Fruit fly (Drosophila melanogaster) whole organism, prepupa: ENCODE results near the gene CG33939.

Experiments
- Blimp-1 ChIP-seq: fragments of 200-800 bp; sonication (Bioruptor generic); optimal IDR thresholded peaks from 3 replicates; lab custom pipeline; 2017; ENCODE audit warnings: missing biosample characterization, missing genetic modification characterization, mild to moderate bottlenecking, moderate library complexity, missing genetic modification reagents
- CG10669 ChIP-seq: fragments of 200-800 bp; sonication (Bioruptor generic); optimal IDR thresholded peaks from 3 replicates; lab custom pipeline; 2018; ENCODE audit warnings: missing biosample characterization, mild to moderate bottlenecking, missing genetic modification characterization, moderate library complexity
- CG11762 ChIP-seq: fragments of 200-800 bp; sonication (Bioruptor generic); optimal IDR thresholded peaks from 3 replicates; lab custom pipeline; 2016; ENCODE audit warnings: missing biosample characterization, missing genetic modification characterization; ENCODE audit not compliant: insufficient read depth
- CG15336 ChIP-seq: fragments of 200-800 bp; sonication (Bioruptor generic); IDR thresholded peaks from 2 replicates; pipeline ENCODE4 v1.3.6; 2022; ENCODE audit warnings: missing biosample characterization, missing genetic modification characterization
- CG1621 ChIP-seq: fragments of 200-800 bp; sonication (Bioruptor generic); optimal IDR thresholded peaks from 3 replicates; lab custom pipeline; 2018; ENCODE audit warnings: missing biosample characterization, mild to moderate bottlenecking, missing genetic modification characterization
- CG16779 ChIP-seq: fragments of 200-800 bp; sonication (Bioruptor generic); optimal IDR thresholded peaks from 3 replicates; lab custom pipeline; 2017; ENCODE audit warnings: missing biosample characterization, mild to moderate bottlenecking, missing genetic modification characterization
- CG3032 ChIP-seq: fragments of 200-800 bp; optimal IDR thresholded peaks from 2 replicates; lab custom pipeline; 2019; ENCODE audit warnings: missing biosample characterization, mild to moderate bottlenecking, missing genetic modification characterization, moderate library complexity
- CG31627 ChIP-seq: fragments of 200-800 bp; sonication (Bioruptor generic); optimal IDR thresholded peaks from 3 replicates; lab custom pipeline; 2016; ENCODE audit warnings: missing biosample characterization, missing genetic modification characterization
- CG32006 ChIP-seq: fragments of 200-800 bp; sonication (Bioruptor generic); optimal IDR thresholded peaks from 3 replicates; lab custom pipeline; 2017; ENCODE audit warnings: missing biosample characterization, mild to moderate bottlenecking, missing genetic modification characterization
- CG34406 ChIP-seq: fragments of 200-800 bp; sonication (Bioruptor generic); optimal IDR thresholded peaks from 3 replicates; lab custom pipeline; 2016; ENCODE audit warnings: missing biosample characterization, missing genetic modification characterization
- CG3919 ChIP-seq: fragments of 200-800 bp; sonication (Bioruptor generic); optimal IDR thresholded peaks from 3 replicates; lab custom pipeline; 2016; ENCODE audit warnings: missing biosample characterization, missing genetic modification characterization
- CG4318 ChIP-seq: fragments of 200-800 bp; sonication (Bioruptor generic); optimal IDR thresholded peaks from 3 replicates; lab custom pipeline; 2017; ENCODE audit warnings: missing biosample characterization, mild to moderate bottlenecking, missing genetic modification characterization
- CG6163 ChIP-seq: fragments of 200-800 bp; sonication (Bioruptor generic); IDR thresholded peaks from 3 replicates; pipeline ENCODE4 v1.3.6; 2022; ENCODE audit warnings: missing biosample characterization, missing genetic modification characterization
- CG6808 ChIP-seq: fragments of 200-800 bp; sonication (Bioruptor generic); optimal IDR thresholded peaks from 3 replicates; lab custom pipeline; 2017; ENCODE audit warnings: missing biosample characterization, missing genetic modification characterization, mild to moderate bottlenecking, moderate library complexity, missing genetic modification reagents
- CG6854 ChIP-seq: fragments of 200-800 bp; sonication (Bioruptor generic); optimal IDR thresholded peaks from 2 replicates; lab custom pipeline; 2017; ENCODE audit warnings: missing biosample characterization, mild to moderate bottlenecking, missing genetic modification characterization
- CG7368 ChIP-seq: fragments of 200-800 bp; sonication (Bioruptor generic); optimal IDR thresholded peaks from 3 replicates; lab custom pipeline; 2016; ENCODE audit warnings: missing biosample characterization, missing genetic modification characterization
- CG8119 ChIP-seq: fragments of 200-800 bp; sonication (Bioruptor generic); IDR thresholded peaks from 3 replicates; pipeline ENCODE4 v1.3.6; 2022; ENCODE audit warnings: missing biosample characterization, missing genetic modification characterization
- CG8632 ChIP-seq: fragments of 200-800 bp; sonication (Bioruptor generic); optimal IDR thresholded peaks from 3 replicates; lab custom pipeline; 2016; ENCODE audit warnings: missing biosample characterization, missing genetic modification characterization
- Eip78C ChIP-seq: fragments of 200-800 bp; sonication (Bioruptor generic); peaks from one replicate; lab custom pipeline; 2016; ENCODE audit warnings: missing biosample characterization, missing genetic modification characterization
- Eip93F ChIP-seq: fragments of 200-800 bp; sonication (Bioruptor generic); optimal IDR thresholded peaks from 2 replicates; lab custom pipeline; 2016; ENCODE audit warnings: missing biosample characterization, mild to moderate bottlenecking, missing genetic modification characterization
- Ets21C ChIP-seq: fragments of 200-800 bp; sonication (Bioruptor generic); optimal IDR thresholded peaks from 3 replicates; lab custom pipeline; 2016; ENCODE audit warnings: missing biosample characterization, missing genetic modification characterization
- Hr39 ChIP-seq: fragments of 200-800 bp; sonication (Bioruptor generic); optimal IDR thresholded peaks from 2 replicates; lab custom pipeline; 2016; ENCODE audit warnings: missing biosample characterization, missing genetic modification characterization
- Lpt ChIP-seq: fragments of 200-800 bp; sonication (Bioruptor generic); optimal IDR thresholded peaks from 3 replicates; lab custom pipeline; 2016; ENCODE audit warnings: missing biosample characterization, missing genetic modification characterization
- Met ChIP-seq: fragments of 200-800 bp; sonication (Bioruptor generic); optimal IDR thresholded peaks from 3 replicates; lab custom pipeline; 2016; ENCODE audit warnings: missing biosample characterization, missing genetic modification characterization
- OdsH ChIP-seq: fragments of 200-800 bp; sonication (Bioruptor generic); optimal IDR thresholded peaks from 3 replicates; lab custom pipeline; 2016; ENCODE audit warnings: missing biosample characterization, missing genetic modification characterization
- Sox15 ChIP-seq: fragments of 200-800 bp; sonication (Bioruptor generic); optimal IDR thresholded peaks from 3 replicates; lab custom pipeline; 2016; ENCODE audit warnings: missing biosample characterization, missing genetic modification characterization
- cyc ChIP-seq: fragments of 200-800 bp; sonication (Bioruptor generic); optimal IDR thresholded peaks from 3 replicates; lab custom pipeline; 2016; ENCODE audit warnings: missing biosample characterization, missing genetic modification characterization
- dac ChIP-seq: fragments of 200-800 bp; sonication (Bioruptor generic); optimal IDR thresholded peaks from 2 replicates; lab custom pipeline; 2017; ENCODE audit warnings: missing biosample characterization, mild to moderate bottlenecking, missing genetic modification characterization
- esn ChIP-seq: fragments of 200-800 bp; sonication (Bioruptor generic); optimal IDR thresholded peaks from 2 replicates; lab custom pipeline; 2016; ENCODE audit warnings: missing biosample characterization, mild to moderate bottlenecking, missing genetic modification characterization, moderate library complexity
- fd59A ChIP-seq: fragments of 200-800 bp; sonication (Bioruptor generic); optimal IDR thresholded peaks from 2 replicates; lab custom pipeline; 2017; ENCODE audit warnings: missing biosample characterization, mild to moderate bottlenecking, missing genetic modification characterization, missing genetic modification reagents
- fd85E ChIP-seq: fragments of 200-800 bp; sonication (Bioruptor generic); optimal IDR thresholded peaks from 3 replicates; lab custom pipeline; 2016; ENCODE audit warnings: missing biosample characterization, missing genetic modification characterization
- net ChIP-seq: fragments of 200-800 bp; sonication (Bioruptor generic); optimal IDR thresholded peaks from 3 replicates; lab custom pipeline; 2016; ENCODE audit warnings: missing biosample characterization, missing genetic modification characterization
- pdm3 ChIP-seq: fragments of 200-800 bp; sonication (Bioruptor generic); optimal IDR thresholded peaks from 3 replicates; lab custom pipeline; 2016; ENCODE audit warnings: missing biosample characterization, missing genetic modification characterization
- salr ChIP-seq, 2 experiments: fragments of 200-800 bp; sonication (Bioruptor generic); optimal IDR thresholded peaks; 3 replicates each; lab custom pipeline; 2016 to 2018; ENCODE audit warnings: missing biosample characterization in 2 of 2, missing genetic modification characterization in 2 of 2, mild to moderate bottlenecking in 1 of 2
- spab ChIP-seq: fragments of 200-800 bp; sonication (Bioruptor generic); optimal IDR thresholded peaks from 2 replicates; lab custom pipeline; 2017; ENCODE audit warnings: missing biosample characterization, mild to moderate bottlenecking, missing genetic modification characterization, missing genetic modification reagents
- ss ChIP-seq, 2 experiments: fragments of 200-800 bp; sonication (Bioruptor generic); optimal IDR thresholded peaks; 2 replicates in 1 of 2; 3 replicates in 1 of 2; lab custom pipeline; 2017 to 2018; ENCODE audit warnings: mild to moderate bottlenecking in 2 of 2, missing biosample characterization in 2 of 2, missing genetic modification characterization in 2 of 2, moderate library complexity in 1 of 2
- svp ChIP-seq: fragments of 200-800 bp; sonication (Bioruptor generic); peaks from one replicate; lab custom pipeline; 2016; ENCODE audit warnings: missing biosample characterization, missing genetic modification characterization

The CG33939 gene

DNA sequence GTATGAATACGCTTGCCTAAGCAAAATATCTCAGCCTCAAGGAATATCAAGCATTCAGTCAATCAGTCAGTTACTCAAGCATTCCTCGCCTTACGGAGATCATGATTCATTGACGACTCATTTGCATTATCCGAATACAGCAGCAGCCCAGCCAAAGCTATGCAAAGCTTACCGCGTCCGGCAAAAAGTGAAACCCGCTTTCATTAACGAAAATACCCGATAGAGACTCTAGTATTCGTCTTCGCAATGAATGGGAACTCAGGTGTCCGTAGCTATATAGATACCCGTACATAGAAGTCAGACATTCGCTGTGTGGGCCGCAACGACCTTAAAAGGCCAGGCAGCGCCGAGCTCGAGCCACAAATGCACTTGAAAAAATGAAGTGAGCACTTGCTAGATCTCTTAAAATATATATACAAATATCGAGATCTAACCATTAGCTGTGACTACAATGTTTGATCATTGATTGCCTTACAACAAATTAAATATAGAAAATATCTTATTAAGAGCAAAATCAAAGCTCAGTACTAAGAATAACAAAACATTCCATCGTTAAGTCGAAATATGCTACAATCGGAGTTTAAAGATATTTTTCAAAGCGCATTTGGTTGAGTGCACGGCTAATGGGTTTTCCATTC is 29.8 kb downstream of the CG33939 start (continued):
- TF ChIP-seq spab (GFP tag; lab: Kevin White, UChicago): peak; percentile 50
- no peak for TF ChIP-seq CG6854
- TF ChIP-seq Blimp-1 (GFP tag; lab: Kevin White, UChicago): no peak
- peak; percentile 50 for TF ChIP-seq CG8632 (GFP tag; lab: Kevin White, UChicago)
- peak; percentile 72 for TF ChIP-seq CG15336
- no peak for TF ChIP-seq Ets21C (GFP tag; lab: Kevin White, UChicago)
- peak; percentile 65 for TF ChIP-seq dac (GFP tag; lab: Kevin White, UChicago)
- peak; percentile 44 for TF ChIP-seq CG1621 (tag; lab: Kevin White, UChicago)
- peak; percentile 89 for TF ChIP-seq CG32006
- no peak for TF ChIP-seq Sox15 (GFP tag; lab: Kevin White, UChicago)
- TF ChIP-seq cyc (GFP tag; lab: Kevin White, UChicago): no peak
- TF ChIP-seq esn (GFP tag; lab: Kevin White, UChicago): peak; percentile 38
- TF ChIP-seq Eip93F (GFP tag; lab: Kevin White, UChicago): no peak
- TF ChIP-seq Eip78C (GFP tag; lab: Kevin White, UChicago): peak; percentile 86
- TF ChIP-seq salr (GFP tag; optimal IDR thresholded peaks at IDR 0.05; lab: Kevin White, UChicago): peak; percentile 24 to 66
- peak; percentile 60 for TF ChIP-seq net (GFP tag; lab: Kevin White, UChicago)
- peak; percentile 65 for TF ChIP-seq CG3032 (tag; lab: Kevin White, UChicago)
- TF ChIP-seq Hr39: peak; percentile 18
- peak; percentile 71 for TF ChIP-seq svp (GFP tag; lab: Kevin White, UChicago)
- peak; percentile 60 for TF ChIP-seq CG6808

DNA sequence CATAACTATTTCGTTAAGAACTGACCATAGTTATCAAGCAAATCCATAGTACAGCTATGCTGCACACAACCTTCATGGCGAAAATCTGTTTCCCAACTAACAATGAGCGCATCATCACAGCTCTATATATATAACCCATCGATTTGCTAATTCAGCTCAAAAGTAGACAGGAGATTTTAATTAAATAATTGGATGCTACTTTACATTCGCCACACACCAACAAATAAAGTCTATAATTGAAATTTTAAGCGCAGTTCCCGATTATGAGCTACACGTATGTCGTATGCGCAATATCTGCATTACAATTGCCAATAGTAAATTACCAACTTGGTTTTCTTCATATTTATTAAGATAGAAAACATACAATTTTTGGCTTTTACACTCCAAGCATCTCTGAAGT is 38.9 kb downstream of the CG33939 start, which contains the start of gene Obp18a:
TSS of gene Obp18a (minus strand) at position 101 of the 400 bp plus-strand sequence.
- TF ChIP-seq fd59A (GFP tag; lab: Kevin White, UChicago) (no peak), Sox15 (GFP tag; lab: Kevin White, UChicago) (no peak), CG7368 (GFP tag; lab: Kevin White, UChicago) (no peak), pdm3 (GFP tag; lab: Kevin White, UChicago) (no peak), Met (GFP tag; lab: Kevin White, UChicago) (no peak), CG6808 (no peak), CG4318 (no peak), CG31627 (GFP tag; lab: Kevin White, UChicago) (no peak), fd85E (GFP tag; lab: Kevin White, UChicago) (no peak), ss (GFP tag; optimal IDR thresholded peaks at IDR 0.05; lab: Kevin White, UChicago) (no peak), CG10669 (GFP tag; lab: Kevin White, UChicago) (no peak), OdsH (GFP tag; lab: Kevin White, UChicago) (no peak), CG34406 (GFP tag; lab: Kevin White, UChicago) (no peak), CG6163 (GFP tag; lab: Robert Waterston, UW) (no peak), Lpt (GFP tag; lab: Kevin White, UChicago) (no peak), spab (GFP tag; lab: Kevin White, UChicago) (no peak), CG8119 (GFP tag; lab: Robert Waterston, UW) (no peak), CG16779 (tag; lab: Kevin White, UChicago) (no peak)
- TF ChIP-seq, all 60 proteins: peak for 0

DNA sequence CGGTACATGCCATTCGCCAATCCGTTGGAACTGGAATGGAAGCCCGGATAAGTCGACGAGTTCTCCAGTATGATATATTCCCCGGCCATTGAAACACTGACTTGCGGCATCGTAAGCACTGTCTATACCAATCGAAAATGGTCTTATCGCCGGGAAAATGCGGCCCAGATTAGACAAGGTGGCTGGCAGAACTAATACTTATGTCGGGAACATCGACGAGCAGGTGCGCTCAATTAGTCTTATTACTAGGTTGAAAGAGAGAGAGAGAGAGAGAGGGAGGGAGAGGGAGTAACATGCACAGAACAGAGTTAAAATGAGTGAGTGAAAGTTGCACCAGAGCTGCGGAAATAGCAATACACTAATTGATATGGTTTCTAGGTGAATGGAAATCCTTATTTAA is 47.5 kb downstream of the CG33939 start, which contains the start of gene tgy:
TSS of gene tgy (minus strand) at position 101 of the 400 bp plus-strand sequence.
- TF ChIP-seq CG11762 (GFP tag; lab: Kevin White, UChicago): no peak
- no peak for TF ChIP-seq CG6854
- no peak for TF ChIP-seq CG8119 (GFP tag; lab: Robert Waterston, UW)
- no peak for TF ChIP-seq Blimp-1 (GFP tag; lab: Kevin White, UChicago)
- TF ChIP-seq CG3919 (GFP tag; lab: Kevin White, UChicago): no peak
- no peak for TF ChIP-seq Hr39
- TF ChIP-seq CG31627 (GFP tag; lab: Kevin White, UChicago): no peak
